Fruit fly (Drosophila melanogaster) whole organism, larva: ENCODE results near the gene Prp3.

Source experiments
- noc ChIP-seq: fragments of 200-800 bp; sonication (Bioruptor generic); optimal IDR thresholded peaks from 3 replicates; lab custom pipeline; 2019; ENCODE audit warnings: missing biosample characterization, mild to moderate bottlenecking, missing genetic modification characterization, moderate library complexity

The Prp3 gene

dm6 chr3L:19953612-19954011 is 43.5 kb downstream of the Prp3 start, which contains the start of gene CG42655:
TSS of gene CG42655 (minus strand) at chr3L:19953712.
- TF ChIP-seq noc (tag; lab: Kevin White, UChicago), result no peak

DNA sequence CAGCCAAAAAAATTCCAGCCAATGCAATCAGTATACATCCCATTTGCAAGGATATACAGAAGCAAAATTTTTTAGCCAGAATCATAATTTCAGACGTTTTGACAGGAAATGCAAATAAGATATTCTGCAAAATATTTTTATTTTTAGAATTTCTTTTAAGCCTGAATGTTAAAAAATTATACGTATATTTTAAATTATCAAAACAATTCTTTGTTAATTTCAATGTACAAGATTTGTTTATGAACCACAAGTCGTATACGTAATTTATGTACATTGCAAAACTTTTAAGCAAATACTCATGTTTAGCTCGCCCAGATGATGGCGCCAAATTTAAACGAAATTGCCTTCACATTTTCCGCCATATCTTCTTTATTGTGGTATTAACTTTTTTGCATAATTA is 44.3 kb downstream of the Prp3 start, which contains the start of gene CG42654:
Gene CG42654 (minus strand): TSS at position 101 of the 400 bp plus-strand sequence.
- no peak for TF ChIP-seq noc (tag; lab: Kevin White, UChicago)

dm6 chr3L:19955699-19956098 is 45.6 kb downstream of the Prp3 start, which contains the start of gene CG42263:
TSS of gene CG42263 (minus strand) at chr3L:19955799.
- no peak for TF ChIP-seq noc (tag; lab: Kevin White, UChicago)

- no peak for TF ChIP-seq noc (tag; lab: Kevin White, UChicago)
These were observed 51.7 kb downstream of the Prp3 start for dm6 chr3L:19961805-19962204.
